Worm (Caenorhabditis elegans) whole organism, late embryonic: ENCODE measurements around the gene C04H5.7.

Experiments used
- F13H6.1 ChIP-seq: sonication (generic microtip); optimal IDR thresholded peaks from 2 replicates; lab custom pipeline; 2016; ENCODE audit warnings: missing genetic modification characterization, missing compliant biosample characterization
- Y22D7AL.16 ChIP-seq: sonication (generic microtip); optimal IDR thresholded peaks from 2 replicates; lab custom pipeline; 2016; ENCODE audit warnings: missing genetic modification characterization, missing compliant biosample characterization
- ama-1 ChIP-seq: fragments of 150-350 bp; optimal IDR thresholded peaks from 2 replicates; lab custom pipeline; 2014
- ceh-14 ChIP-seq: sonication (generic microtip); optimal IDR thresholded peaks from 2 replicates; lab custom pipeline; 2016; ENCODE audit warnings: missing genotype, missing genetic modification characterization, missing compliant biosample characterization
- ceh-19 ChIP-seq: fragments of 200-800 bp; sonication (Bioruptor generic); optimal IDR thresholded peaks from 2 replicates; lab custom pipeline; 2018; ENCODE audit warnings: mild to moderate bottlenecking, missing genetic modification characterization, missing compliant biosample characterization
- ceh-2 ChIP-seq: sonication (generic microtip); optimal IDR thresholded peaks from 2 replicates; lab custom pipeline; 2016; ENCODE audit warnings: missing genotype, missing genetic modification characterization, missing compliant biosample characterization
- ceh-24 ChIP-seq: sonication (generic microtip); optimal IDR thresholded peaks from 2 replicates; lab custom pipeline; 2016; ENCODE audit warnings: mild to moderate bottlenecking, missing genetic modification characterization, missing compliant biosample characterization
- ceh-30 ChIP-seq: fragments of 150-350 bp; optimal IDR thresholded peaks from 2 replicates; lab custom pipeline; 2014; ENCODE audit warnings: missing biosample characterization, missing genetic modification characterization
- ceh-31 ChIP-seq: sonication (generic microtip); optimal IDR thresholded peaks from 2 replicates; lab custom pipeline; 2016; ENCODE audit warnings: missing genetic modification characterization, missing compliant biosample characterization
- ceh-34 ChIP-seq: sonication (generic microtip); optimal IDR thresholded peaks from 2 replicates; lab custom pipeline; 2016; ENCODE audit warnings: mild to moderate bottlenecking, missing genetic modification characterization, missing compliant biosample characterization
- ceh-45 ChIP-seq: fragments of 200-800 bp; sonication (Bioruptor generic); IDR thresholded peaks from 2 replicates; pipeline ENCODE4 v1.3.6; 2022; ENCODE audit warnings: missing genetic modification reagents, missing genetic modification characterization, missing compliant biosample characterization
- ceh-9 ChIP-seq: sonication (generic microtip); optimal IDR thresholded peaks from 2 replicates; lab custom pipeline; 2016; ENCODE audit warnings: mild to moderate bottlenecking, missing genetic modification characterization, inconsistent platforms, missing compliant biosample characterization
- che-1 ChIP-seq: sonication (generic microtip); optimal IDR thresholded peaks from 2 replicates; lab custom pipeline; 2016; ENCODE audit warnings: mild to moderate bottlenecking, missing genetic modification characterization, missing compliant biosample characterization
- dmd-4 ChIP-seq: sonication (generic microtip); optimal IDR thresholded peaks from 2 replicates; lab custom pipeline; 2016; ENCODE audit warnings: borderline replicate concordance, missing genetic modification characterization, missing compliant biosample characterization
- elt-2 ChIP-seq: sonication (generic microtip); optimal IDR thresholded peaks from 2 replicates; lab custom pipeline; 2016; ENCODE audit warnings: missing genetic modification reagents, missing genetic modification characterization, missing compliant biosample characterization
- eyg-1 ChIP-seq: sonication (generic microtip); optimal IDR thresholded peaks from 2 replicates; lab custom pipeline; 2016; ENCODE audit warnings: missing genotype, missing genetic modification characterization, missing compliant biosample characterization
- fax-1 ChIP-seq: sonication (generic microtip); optimal IDR thresholded peaks from 2 replicates; lab custom pipeline; 2016; ENCODE audit warnings: missing genotype, missing genetic modification characterization, missing compliant biosample characterization
- fkh-10 ChIP-seq: fragments of 150-350 bp; optimal IDR thresholded peaks from 2 replicates; lab custom pipeline; 2014; ENCODE audit warnings: missing biosample characterization, missing genetic modification reagents, missing genetic modification characterization
- gmeb-2 ChIP-seq: sonication (generic microtip); optimal IDR thresholded peaks from 2 replicates; lab custom pipeline; 2016; ENCODE audit warnings: missing genetic modification characterization, inconsistent platforms, missing compliant biosample characterization
- hlh-15 ChIP-seq: sonication (generic microtip); optimal IDR thresholded peaks from 2 replicates; lab custom pipeline; 2016; ENCODE audit warnings: missing genetic modification characterization, missing compliant biosample characterization
- hlh-30 ChIP-seq: sonication (generic microtip); optimal IDR thresholded peaks from 2 replicates; lab custom pipeline; 2017; ENCODE audit warnings: antibody characterized with exemption, missing genetic modification characterization, missing compliant biosample characterization; ENCODE audit not compliant: insufficient read depth
- hlh-6 ChIP-seq: sonication (generic microtip); optimal IDR thresholded peaks from 2 replicates; lab custom pipeline; 2016; ENCODE audit warnings: missing genotype, missing genetic modification characterization, missing compliant biosample characterization
- hlh-8 ChIP-seq: sonication (generic microtip); optimal IDR thresholded peaks from 2 replicates; lab custom pipeline; 2016; ENCODE audit warnings: missing genotype, missing genetic modification characterization, missing compliant biosample characterization
- lim-6 ChIP-seq: sonication (generic microtip); optimal IDR thresholded peaks from 2 replicates; lab custom pipeline; 2016; ENCODE audit warnings: missing genetic modification characterization, missing compliant biosample characterization
- madf-2 ChIP-seq: sonication (generic microtip); optimal IDR thresholded peaks from 2 replicates; lab custom pipeline; 2017; ENCODE audit warnings: missing genetic modification characterization, missing compliant biosample characterization
- mec-3 ChIP-seq: sonication (generic microtip); optimal IDR thresholded peaks from 2 replicates; lab custom pipeline; 2016; ENCODE audit warnings: borderline replicate concordance, missing genetic modification characterization, missing compliant biosample characterization
- nhr-11 ChIP-seq: fragments of 150-350 bp; optimal IDR thresholded peaks from 2 replicates; lab custom pipeline; 2014; ENCODE audit warnings: missing biosample characterization, missing genetic modification characterization
- nhr-232 ChIP-seq: sonication (generic microtip); optimal IDR thresholded peaks from 2 replicates; lab custom pipeline; 2016; ENCODE audit warnings: missing genetic modification characterization, missing compliant biosample characterization
- npax-4 ChIP-seq: sonication (generic microtip); optimal IDR thresholded peaks from 2 replicates; lab custom pipeline; 2016; ENCODE audit warnings: missing genetic modification characterization, missing compliant biosample characterization
- pag-3 ChIP-seq: sonication (generic microtip); optimal IDR thresholded peaks from 2 replicates; lab custom pipeline; 2016; ENCODE audit warnings: missing compliant biosample characterization, missing genetic modification characterization, borderline replicate concordance
- pat-9 ChIP-seq: fragments of 200-800 bp; sonication (Bioruptor generic); optimal IDR thresholded peaks from 2 replicates; lab custom pipeline; 2018; ENCODE audit warnings: mild to moderate bottlenecking, missing genetic modification characterization, moderate library complexity, missing compliant biosample characterization
- pha-2 ChIP-seq: sonication (generic microtip); optimal IDR thresholded peaks from 2 replicates; lab custom pipeline; 2017; ENCODE audit warnings: mild to moderate bottlenecking, missing genetic modification characterization, missing compliant biosample characterization
- pha-4 ChIP-seq: fragments of 150-350 bp; optimal IDR thresholded peaks from 2 replicates; lab custom pipeline; 2018; ENCODE audit warnings: missing biosample characterization, missing genetic modification reagents, missing genetic modification characterization
- pqm-1 ChIP-seq: sonication (generic microtip); optimal IDR thresholded peaks from 2 replicates; lab custom pipeline; 2016; ENCODE audit warnings: missing genetic modification characterization, missing compliant biosample characterization
- pros-1 ChIP-seq: fragments of 150-350 bp; optimal IDR thresholded peaks from 2 replicates; lab custom pipeline; 2014; ENCODE audit warnings: missing biosample characterization, missing genetic modification reagents, missing genetic modification characterization
- ref-2 ChIP-seq: sonication (generic microtip); optimal IDR thresholded peaks from 2 replicates; lab custom pipeline; 2016; ENCODE audit warnings: missing genetic modification characterization, missing compliant biosample characterization
- tbx-7 ChIP-seq: sonication (generic microtip); optimal IDR thresholded peaks from 2 replicates; lab custom pipeline; 2016; ENCODE audit warnings: missing genotype, missing genetic modification characterization, missing compliant biosample characterization
- unc-3 ChIP-seq, 2 experiments: fragments of 200-800 bp in 1 of 2; sonication (Bioruptor generic) in 1 of 2; sonication (generic microtip) in 1 of 2; conservative IDR thresholded peaks in 1 of 2; optimal IDR thresholded peaks in 1 of 2; 2 replicates each; pipeline versions ENCODE4 v1.3.6 to Lab custom; 2016 to 2022; ENCODE audit warnings: missing compliant biosample characterization in 2 of 2, missing genetic modification characterization in 2 of 2, missing genetic modification reagents in 1 of 2
- unc-42 ChIP-seq: sonication (generic microtip); optimal IDR thresholded peaks from 2 replicates; lab custom pipeline; 2016; ENCODE audit warnings: missing genotype, missing genetic modification characterization, missing compliant biosample characterization
- unc-55 ChIP-seq: sonication (generic microtip); optimal IDR thresholded peaks from 2 replicates; lab custom pipeline; 2017; ENCODE audit warnings: missing biosample characterization, missing genetic modification reagents, missing genetic modification characterization
- zip-5 ChIP-seq: sonication (generic microtip); optimal IDR thresholded peaks from 2 replicates; lab custom pipeline; 2016; ENCODE audit warnings: missing genetic modification characterization, missing compliant biosample characterization

The C04H5.7 gene

DNA sequence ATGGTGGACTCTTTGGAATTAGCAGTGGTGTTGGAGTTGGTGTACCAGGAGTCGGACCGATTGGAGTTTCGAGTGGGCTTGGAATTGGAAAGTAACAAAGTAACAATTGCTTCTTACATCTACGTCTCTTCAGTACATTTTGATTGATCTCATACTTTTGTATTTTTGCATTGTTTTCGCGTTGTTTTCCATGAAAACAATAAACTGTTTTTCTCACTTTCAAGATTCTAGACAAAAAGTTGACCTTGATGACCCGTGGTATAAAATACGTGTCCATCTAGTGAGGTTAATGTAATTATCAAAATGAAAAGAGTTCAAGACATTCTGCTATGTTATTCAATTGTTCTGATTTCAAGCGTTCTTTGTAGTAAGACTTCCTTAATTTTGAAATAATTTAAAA is 36.3 kb upstream of the C04H5.7 start, which contains the start of gene K10H10.5:
TSS of gene K10H10.5 (plus strand) at position 301 of the 400 bp plus-strand sequence.
- TF ChIP-seq ceh-9 (tag; lab: Kevin White, UChicago) (no peak), pros-1 (tag; lab: Kevin White, UChicago) (no peak), ceh-31 (no peak), nhr-232 (tag; lab: Kevin White, UChicago) (no peak), unc-42 (tag; lab: Kevin White, UChicago) (no peak), zip-5 (tag; lab: Kevin White, UChicago) (no peak), pat-9 (no peak), ceh-45 (no peak), hlh-8 (tag; lab: Kevin White, UChicago) (no peak), F13H6.1 (no peak)

DNA sequence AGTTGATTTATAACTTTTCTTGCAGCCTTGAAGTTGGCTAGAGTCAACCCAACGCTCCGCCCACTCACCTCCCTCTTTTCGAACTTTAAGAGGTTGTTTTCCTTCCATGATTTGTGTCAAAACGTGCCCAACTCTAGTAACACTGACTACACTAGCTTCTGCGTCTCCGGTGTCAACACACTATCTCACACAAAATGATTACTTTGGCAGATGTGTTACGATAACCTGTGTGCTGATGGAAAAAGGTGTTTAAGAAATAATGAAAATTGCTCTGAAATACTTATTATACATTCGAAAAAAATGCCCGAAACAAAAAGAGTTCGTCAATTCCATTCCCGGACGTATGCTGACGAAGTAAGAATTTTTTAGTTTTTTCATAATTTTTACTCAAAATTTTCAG is 34.7 kb upstream of the C04H5.7 start, which contains the start of gene K10H10.6:
TSS of gene K10H10.6 (plus strand) at position 301 of the 400 bp plus-strand sequence.
- TF ChIP-seq Y22D7AL.16 (tag; lab: Kevin White, UChicago) = no peak

DNA sequence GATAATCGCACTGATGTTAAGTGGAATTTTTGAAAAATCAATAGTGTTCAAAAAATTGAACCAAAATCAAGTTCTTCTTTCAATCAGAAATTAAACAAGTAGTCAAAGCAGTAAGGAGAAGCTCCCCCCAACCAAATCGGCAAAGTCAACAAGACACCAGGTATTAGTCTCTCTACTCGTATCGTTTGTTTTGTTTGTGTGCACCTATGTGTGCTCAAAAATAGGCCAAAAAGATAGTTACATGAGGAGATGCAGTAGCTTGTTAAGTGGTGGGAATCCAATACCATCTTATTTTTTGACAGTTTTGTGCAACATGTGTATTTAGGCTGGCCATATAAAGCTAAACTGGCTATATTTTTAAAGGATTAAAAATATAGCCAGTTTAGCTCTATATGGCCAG is 31.5 kb upstream of the C04H5.7 start, which contains the start of gene K10H10.12:
TSS of gene K10H10.12 (minus strand) at position 101 of the 400 bp plus-strand sequence.
- no peak for TF ChIP-seq unc-55
- no peak for TF ChIP-seq ref-2

DNA sequence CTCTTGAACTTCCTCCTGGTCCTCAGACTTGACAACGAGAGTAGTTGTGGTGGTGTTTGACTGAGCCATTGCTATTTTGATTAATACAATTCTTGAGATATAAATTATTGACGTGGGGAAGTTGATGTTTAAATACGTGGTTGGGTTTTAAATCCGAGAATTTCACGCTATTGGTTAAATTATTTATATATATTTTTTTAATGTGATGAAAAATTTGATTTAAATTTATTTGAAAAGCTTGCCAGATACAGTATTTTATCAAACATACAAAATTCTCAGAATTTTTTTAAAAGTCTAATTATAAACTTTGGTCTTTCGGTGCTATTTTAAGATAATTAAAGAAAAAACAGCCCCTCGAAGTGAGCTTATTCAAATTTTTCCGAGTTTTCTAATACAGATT is 30.2 kb upstream of the C04H5.7 start, which contains the start of the genes K10H10.7 and K10H10.10:
TSS of gene K10H10.7 (minus strand) at position 101 of the 400 bp plus-strand sequence.
TSS of gene K10H10.10 (plus strand) at position 204 of the 400 bp plus-strand sequence.
- TF ChIP-seq madf-2 (tag; lab: Kevin White, UChicago) = no peak
- no peak for TF ChIP-seq hlh-30 (tag; lab: Kevin White, UChicago)
- TF ChIP-seq Y22D7AL.16 (tag; lab: Kevin White, UChicago) = no peak
- TF ChIP-seq hlh-15 = no peak
- no peak for TF ChIP-seq ceh-9 (tag; lab: Kevin White, UChicago)
- no peak for TF ChIP-seq hlh-6 (tag; lab: Kevin White, UChicago)
- no peak for TF ChIP-seq dmd-4 (tag; lab: Kevin White, UChicago)
- no peak for TF ChIP-seq pag-3 (tag; lab: Kevin White, UChicago)
- TF ChIP-seq ceh-34 (tag; lab: Kevin White, UChicago) = no peak
- TF ChIP-seq pha-4 (tag; lab: Kevin White, UChicago) = no peak
- no peak for TF ChIP-seq fax-1 (tag; lab: Kevin White, UChicago)
- TF ChIP-seq F13H6.1 = no peak
- TF ChIP-seq fkh-10 (GFP tag; lab: Kevin White, UChicago) = no peak
- no peak for TF ChIP-seq eyg-1 (tag; lab: Kevin White, UChicago)
- no peak for TF ChIP-seq mec-3 (tag; lab: Kevin White, UChicago)
- TF ChIP-seq ceh-19 = no peak

DNA sequence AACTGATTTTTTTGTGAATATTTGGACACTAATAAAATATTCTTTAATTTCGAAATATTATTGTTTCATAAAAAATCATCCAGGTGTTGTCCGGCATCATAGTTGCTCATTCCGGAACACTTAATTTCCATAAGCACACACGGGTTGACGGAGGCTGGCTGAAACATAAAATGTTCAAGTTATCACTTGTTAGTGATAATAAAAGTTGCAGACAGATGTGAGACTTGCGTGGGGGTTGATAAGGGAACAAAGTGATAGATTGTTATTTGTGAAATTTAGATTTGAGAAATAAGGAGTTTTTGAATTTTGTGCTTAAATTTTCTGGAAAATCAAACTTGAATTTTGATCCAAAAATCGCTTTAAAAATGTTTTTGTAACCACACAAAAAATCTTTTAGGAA is 27.6 kb upstream of the C04H5.7 start:
- TF ChIP-seq elt-2 (tag; lab: Kevin White, UChicago) (peak; percentile 66), ceh-14 (tag; lab: Kevin White, UChicago) (no peak), ceh-2 (tag; lab: Kevin White, UChicago) (no peak), nhr-11 (tag; lab: Kevin White, UChicago) (no peak), ceh-24 (tag; lab: Kevin White, UChicago) (no peak)

DNA sequence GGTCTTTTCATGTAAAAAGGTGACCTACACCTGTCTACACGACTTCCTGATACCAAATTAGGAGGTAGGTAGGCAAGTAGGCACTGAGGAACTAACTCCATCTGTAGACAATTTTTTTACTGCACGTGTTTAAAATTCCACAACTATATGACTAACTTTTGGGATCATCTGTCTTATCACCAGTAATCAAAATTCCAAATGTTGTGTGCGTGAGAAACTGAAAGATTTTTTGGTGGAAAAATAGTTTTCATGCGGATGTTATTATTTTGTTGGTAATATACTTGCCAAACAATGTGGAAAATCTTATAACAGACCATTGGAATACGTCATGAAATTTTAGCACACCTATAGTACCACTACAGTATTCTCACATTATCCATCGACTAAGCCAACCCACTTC is 26.6 kb upstream of the C04H5.7 start, which contains the start of gene K10H10.13:
TSS of gene K10H10.13 (minus strand) at position 101 of the 400 bp plus-strand sequence.
- TF ChIP-seq npax-4 (tag; lab: Kevin White, UChicago) (no peak), elt-2 (tag; lab: Kevin White, UChicago) (no peak), lim-6 (tag; lab: Kevin White, UChicago) (no peak), dmd-4 (tag; lab: Kevin White, UChicago) (no peak), fkh-10 (GFP tag; lab: Kevin White, UChicago) (no peak), che-1 (tag; lab: Kevin White, UChicago) (no peak), ceh-30 (tag; lab: Kevin White, UChicago) (no peak), pqm-1 (tag; lab: Kevin White, UChicago) (no peak), nhr-11 (tag; lab: Kevin White, UChicago) (no peak), ama-1 (no peak), tbx-7 (tag; lab: Kevin White, UChicago) (no peak), hlh-8 (tag; lab: Kevin White, UChicago) (no peak), unc-3 (GFP tag; conservative IDR thresholded peaks at IDR 0.05; lab: Robert Waterston, UW) (no peak), unc-3 (tag; optimal IDR thresholded peaks at IDR 0.05; lab: Kevin White, UChicago) (no peak), ceh-45 (no peak), pha-2 (no peak), gmeb-2 (tag; lab: Kevin White, UChicago) (no peak)
